Worm (Caenorhabditis elegans): ENCODE measurements around the gene nhr-175.

The nhr-175 gene

DNA sequence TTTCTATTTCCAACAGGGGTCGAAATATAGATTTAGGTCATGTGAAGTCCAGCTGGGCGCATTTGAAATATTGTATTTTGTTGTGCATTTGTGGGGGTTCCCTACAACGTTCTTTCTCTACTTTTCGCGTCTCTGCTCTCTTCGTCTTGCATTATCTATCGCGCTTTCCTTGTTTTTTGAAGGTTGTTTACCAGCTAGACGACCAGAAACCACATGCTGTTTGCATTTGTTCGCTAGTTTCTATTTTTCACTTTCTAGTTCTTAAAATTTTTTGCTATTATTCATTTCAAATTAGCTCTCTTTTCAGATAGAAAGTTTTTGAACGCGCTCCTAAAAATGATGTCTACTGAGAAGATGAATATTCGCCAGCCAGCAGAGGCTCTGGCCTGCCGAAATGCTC, 27.1 kb upstream of the nhr-175 start, which contains the start of gene F55B12.10:
F55B12.10 (plus strand) TSS at position 301 of the 400 bp plus-strand sequence.
- TF ChIP-seq flh-1 (GFP tag; optimal IDR thresholded peaks at IDR 0.05) = no peak
- no peak for TF ChIP-seq nhr-76 (tag; optimal IDR thresholded peaks at IDR 0.05)
- no peak for TF ChIP-seq ztf-11 (tag; optimal IDR thresholded peaks at IDR 0.05)
- TF ChIP-seq nhr-2 (tag; optimal IDR thresholded peaks at IDR 0.05) = no peak
- TF ChIP-seq mep-1 (tag; optimal IDR thresholded peaks at IDR 0.05) = no peak
- TF ChIP-seq pha-4 (tag; optimal IDR thresholded peaks at IDR 0.05) = no peak
- TF ChIP-seq drap-1 (GFP tag; optimal IDR thresholded peaks at IDR 0.05) = no peak
- TF ChIP-seq sem-2 (GFP tag; optimal IDR thresholded peaks at IDR 0.05) = no peak
- no peak for TF ChIP-seq nhr-237 (tag; optimal IDR thresholded peaks at IDR 0.05)
- no peak for TF ChIP-seq cnd-1 (tag; optimal IDR thresholded peaks at IDR 0.05)
- TF ChIP-seq tbx-8 (GFP tag; optimal IDR thresholded peaks at IDR 0.05) = no peak
- TF ChIP-seq snpc-4 (tag; optimal IDR thresholded peaks at IDR 0.05) = no peak
- no peak for TF ChIP-seq sptf-1 (tag; optimal IDR thresholded peaks at IDR 0.05)

DNA sequence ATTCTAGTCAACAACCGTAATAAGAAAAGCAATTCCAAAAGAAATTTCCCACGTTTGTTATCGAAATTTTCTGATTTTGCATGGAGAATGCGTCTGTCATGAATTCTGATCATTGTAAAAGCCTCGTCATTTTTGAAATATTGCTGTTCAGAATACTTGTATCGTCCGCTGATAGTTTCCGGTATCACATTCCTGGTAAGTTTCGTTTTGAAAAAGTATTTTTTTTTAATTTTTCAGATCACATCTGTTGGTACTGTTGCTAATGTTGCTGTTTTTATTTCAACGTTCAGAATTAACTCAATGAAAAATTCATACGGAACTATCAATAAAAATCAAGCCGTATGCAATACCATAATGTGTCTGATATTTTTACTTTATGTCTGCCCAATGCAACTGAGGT, 25.6 kb upstream of the nhr-175 start, which contains the start of gene srx-17:
srx-17 (plus strand) TSS at position 301 of the 400 bp plus-strand sequence.
- TF ChIP-seq lsy-2 (tag; optimal IDR thresholded peaks at IDR 0.05) = no peak
- TF ChIP-seq ham-2 (GFP tag; optimal IDR thresholded peaks at IDR 0.05) = no peak
- no peak for TF ChIP-seq unc-120 (tag; optimal IDR thresholded peaks at IDR 0.05; ENCODE audit: poor library complexity, severe bottlenecking)
- no peak for TF ChIP-seq mep-1 (tag; optimal IDR thresholded peaks at IDR 0.05)
- no peak for TF ChIP-seq ceh-39 (tag; optimal IDR thresholded peaks at IDR 0.05)
- TF ChIP-seq bed-3 (GFP tag; optimal IDR thresholded peaks at IDR 0.05) = no peak
- TF ChIP-seq hlh-1 (tag; optimal IDR thresholded peaks at IDR 0.05) = no peak
- no peak for TF ChIP-seq ztf-11 (tag; optimal IDR thresholded peaks at IDR 0.05)
- TF ChIP-seq nhr-12 (tag; optimal IDR thresholded peaks at IDR 0.05) = no peak
- no peak for TF ChIP-seq sem-2 (GFP tag; optimal IDR thresholded peaks at IDR 0.05)
- no peak for TF ChIP-seq mls-2 (tag; optimal IDR thresholded peaks at IDR 0.05)
- TF ChIP-seq nhr-237 (tag; optimal IDR thresholded peaks at IDR 0.05) = no peak
- no peak for TF ChIP-seq blmp-1 (tag; optimal IDR thresholded peaks at IDR 0.05)
- no peak for TF ChIP-seq snpc-4 (tag; optimal IDR thresholded peaks at IDR 0.05)
- no peak for TF ChIP-seq elt-3 (tag; optimal IDR thresholded peaks at IDR 0.05)
- TF ChIP-seq drap-1 (GFP tag; optimal IDR thresholded peaks at IDR 0.05) = no peak
- TF ChIP-seq M03D4.4 (tag; optimal IDR thresholded peaks at IDR 0.05) = no peak
- no peak for TF ChIP-seq flh-1 (GFP tag; optimal IDR thresholded peaks at IDR 0.05)
- TF ChIP-seq lin-13 (tag; optimal IDR thresholded peaks at IDR 0.05) = no peak

DNA sequence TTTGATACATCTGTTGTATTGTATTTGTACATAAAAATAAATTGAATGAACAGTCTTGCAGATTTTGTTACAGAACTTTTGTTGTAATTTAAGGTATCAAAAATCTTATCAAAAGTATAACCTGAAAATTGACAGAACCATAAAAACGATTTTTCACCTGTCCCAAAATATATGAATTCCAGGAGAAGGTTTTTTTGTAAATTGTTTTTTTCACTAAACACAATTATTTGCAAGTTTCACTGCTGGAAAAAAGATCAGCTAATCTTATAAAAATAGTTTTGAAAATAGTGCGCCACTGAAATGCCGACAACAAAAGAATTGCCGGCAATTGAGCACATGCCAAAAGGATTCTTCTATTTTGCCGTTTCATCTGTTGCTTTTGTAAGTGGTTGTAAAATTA, 23.3 kb upstream of the nhr-175 start, which contains the start of gene srx-130:
srx-130 (plus strand) TSS at position 301 of the 400 bp plus-strand sequence.
- TF ChIP-seq lin-13 (tag; optimal IDR thresholded peaks at IDR 0.05) = no peak
- TF ChIP-seq tbx-8 (GFP tag; optimal IDR thresholded peaks at IDR 0.05) = no peak
- no peak for TF ChIP-seq elt-1 (tag; optimal IDR thresholded peaks at IDR 0.05; ENCODE audit: borderline replicate concordance, insufficient read depth)
- no peak for TF ChIP-seq mab-5 (tag; optimal IDR thresholded peaks at IDR 0.05)
- no peak for TF ChIP-seq nhr-28 (tag; optimal IDR thresholded peaks at IDR 0.05)
- no peak for TF ChIP-seq unc-62 (GFP tag; optimal IDR thresholded peaks at IDR 0.05)
- no peak for TF ChIP-seq bed-3 (GFP tag; optimal IDR thresholded peaks at IDR 0.05)
- TF ChIP-seq hlh-1 (tag; optimal IDR thresholded peaks at IDR 0.05) = no peak
- no peak for TF ChIP-seq cnd-1 (tag; optimal IDR thresholded peaks at IDR 0.05)
- TF ChIP-seq mep-1 (tag; optimal IDR thresholded peaks at IDR 0.05) = no peak
- no peak for TF ChIP-seq pha-4 (tag; optimal IDR thresholded peaks at IDR 0.05)
- TF ChIP-seq ztf-11 (tag; optimal IDR thresholded peaks at IDR 0.05) = no peak
- no peak for TF ChIP-seq ceh-43 (GFP tag; optimal IDR thresholded peaks at IDR 0.05)
- TF ChIP-seq drap-1 (GFP tag; optimal IDR thresholded peaks at IDR 0.05) = no peak
- no peak for TF ChIP-seq nhr-76 (tag; optimal IDR thresholded peaks at IDR 0.05)

DNA sequence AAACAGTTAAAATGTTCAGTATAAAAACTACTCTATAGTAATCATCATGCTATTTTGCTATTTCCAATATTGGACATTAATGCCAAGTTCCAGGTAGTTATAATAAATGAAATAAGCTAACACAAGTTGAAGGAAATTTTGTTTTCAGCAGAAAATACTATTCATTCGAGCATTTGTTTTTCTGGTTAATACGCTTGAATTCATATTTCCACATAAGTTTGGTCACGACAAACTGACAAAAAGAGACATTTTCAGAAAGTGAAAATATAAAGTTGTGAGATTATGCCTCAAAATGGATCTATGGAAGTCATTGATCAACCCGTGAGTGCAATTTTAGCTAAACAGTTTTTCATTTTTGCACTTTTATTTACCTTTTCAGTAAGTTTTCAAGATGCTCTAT, 21.4 kb upstream of the nhr-175 start, which contains the start of gene srx-131:
srx-131 (plus strand) TSS at position 301 of the 400 bp plus-strand sequence.
- TF ChIP-seq drap-1 (GFP tag; optimal IDR thresholded peaks at IDR 0.05) = no peak
- TF ChIP-seq mls-2 (tag; optimal IDR thresholded peaks at IDR 0.05) = no peak
- no peak for TF ChIP-seq ceh-83 (GFP tag; optimal IDR thresholded peaks at IDR 0.05)
- TF ChIP-seq nhr-237 (tag; optimal IDR thresholded peaks at IDR 0.05) = no peak
- no peak for TF ChIP-seq snpc-4 (tag; optimal IDR thresholded peaks at IDR 0.05)
- TF ChIP-seq flh-1 (GFP tag; optimal IDR thresholded peaks at IDR 0.05) = no peak
- TF ChIP-seq bed-3 (GFP tag; optimal IDR thresholded peaks at IDR 0.05) = no peak
- no peak for TF ChIP-seq ztf-11 (tag; optimal IDR thresholded peaks at IDR 0.05)
- no peak for TF ChIP-seq blmp-1 (tag; optimal IDR thresholded peaks at IDR 0.05)
- TF ChIP-seq mab-5 (tag; optimal IDR thresholded peaks at IDR 0.05) = no peak
- TF ChIP-seq ceh-39 (tag; optimal IDR thresholded peaks at IDR 0.05) = no peak
- no peak for TF ChIP-seq elt-3 (tag; optimal IDR thresholded peaks at IDR 0.05)
- no peak for TF ChIP-seq ces-1 (GFP tag; optimal IDR thresholded peaks at IDR 0.05)

All from whole organism, mixed stage, embryonic.